Fruit fly (Drosophila melanogaster) whole organism, embryonic: ENCODE measurements around the gene SecCl.
A peak's percentile ranks its signal among the peaks of the same experiment; 100 is the strongest.

Experiments used
- Asciz ChIP-seq: fragments of 200-800 bp; sonication (Bioruptor generic); optimal IDR thresholded peaks from 2 replicates; lab custom pipeline; 2017; ENCODE audit warnings: missing biosample characterization, mild to moderate bottlenecking, missing genetic modification characterization, missing genetic modification reagents
- CG10147 ChIP-seq: fragments of 200-800 bp; sonication (Bioruptor generic); optimal IDR thresholded peaks from 2 replicates; lab custom pipeline; 2019; ENCODE audit warnings: missing biosample characterization, mild to moderate bottlenecking, missing genetic modification characterization, moderate library complexity
- CG10431 ChIP-seq: fragments of 200-800 bp; sonication (Bioruptor generic); optimal IDR thresholded peaks from 3 replicates; lab custom pipeline; 2018; ENCODE audit warnings: missing biosample characterization, mild to moderate bottlenecking, missing genetic modification characterization
- CG10959 ChIP-seq: fragments of 200-800 bp; sonication (Bioruptor generic); IDR thresholded peaks from 2 replicates; pipeline ENCODE4 v1.3.6; 2022; ENCODE audit warnings: missing biosample characterization, missing genetic modification characterization
- CG10979 ChIP-seq: fragments of 200-800 bp; sonication (Bioruptor generic); optimal IDR thresholded peaks from 2 replicates; lab custom pipeline; 2018; ENCODE audit warnings: missing biosample characterization, mild to moderate bottlenecking, missing genetic modification characterization, moderate library complexity
- CG12769 ChIP-seq: fragments of 200-800 bp; sonication (Bioruptor generic); optimal IDR thresholded peaks from 2 replicates; lab custom pipeline; 2019; ENCODE audit warnings: missing biosample characterization, mild to moderate bottlenecking, missing genetic modification characterization, moderate library complexity
- CG12942 ChIP-seq: fragments of 200-800 bp; sonication (Bioruptor generic); optimal IDR thresholded peaks from 3 replicates; lab custom pipeline; 2016; ENCODE audit warnings: missing biosample characterization, missing genetic modification characterization
- CG13287 ChIP-seq: fragments of 200-800 bp; sonication (Bioruptor generic); IDR thresholded peaks from 2 replicates; pipeline ENCODE4 v1.3.6; 2022; ENCODE audit warnings: missing biosample characterization, missing genetic modification characterization; ENCODE audit not compliant: partially characterized antibody
- CG17359 ChIP-seq: fragments of 200-800 bp; sonication (Bioruptor generic); optimal IDR thresholded peaks from 3 replicates; lab custom pipeline; 2018; ENCODE audit warnings: missing biosample characterization, mild to moderate bottlenecking, missing genetic modification characterization, moderate library complexity
- CG17829 ChIP-seq: fragments of 200-800 bp; optimal IDR thresholded peaks from 2 replicates; lab custom pipeline; 2019; ENCODE audit warnings: missing biosample characterization, mild to moderate bottlenecking, missing genetic modification characterization, moderate library complexity
- CG18262 ChIP-seq: fragments of 200-800 bp; optimal IDR thresholded peaks from 3 replicates; lab custom pipeline; 2019; ENCODE audit warnings: missing biosample characterization, mild to moderate bottlenecking, missing genetic modification characterization, moderate library complexity
- CG4730 ChIP-seq: fragments of 200-800 bp; sonication (Bioruptor generic); IDR thresholded peaks from 2 replicates; pipeline ENCODE4 v1.3.6; 2022; ENCODE audit warnings: missing biosample characterization, missing genetic modification characterization
- CG5245 ChIP-seq: fragments of 200-800 bp; sonication (Bioruptor generic); optimal IDR thresholded peaks from 3 replicates; lab custom pipeline; 2016; ENCODE audit warnings: missing biosample characterization, missing genetic modification characterization
- CG5953 ChIP-seq: fragments of 200-800 bp; sonication (Bioruptor generic); IDR thresholded peaks from 2 replicates; pipeline ENCODE4 v1.3.6; 2022; ENCODE audit warnings: missing biosample characterization, missing genetic modification characterization
- CG6254 ChIP-seq: fragments of 200-800 bp; sonication (Bioruptor generic); optimal IDR thresholded peaks from 3 replicates; lab custom pipeline; 2017; ENCODE audit warnings: mild to moderate bottlenecking, missing biosample characterization, missing genetic modification reagents, missing genetic modification characterization
- CG6683 ChIP-seq: fragments of 200-800 bp; sonication (Bioruptor generic); optimal IDR thresholded peaks from 2 replicates; lab custom pipeline; 2017; ENCODE audit warnings: missing biosample characterization, mild to moderate bottlenecking, missing genetic modification characterization, missing genetic modification reagents
- CG7372 ChIP-seq: fragments of 200-800 bp; sonication (Bioruptor generic); IDR thresholded peaks from 2 replicates; pipeline ENCODE4 v1.3.6; 2022; ENCODE audit warnings: missing biosample characterization, missing genetic modification characterization
- CkIIα-i1 ChIP-seq: fragments of 200-800 bp; sonication (Bioruptor generic); IDR thresholded peaks from 2 replicates; pipeline ENCODE4 v1.3.6; 2022; ENCODE audit warnings: missing biosample characterization, missing genetic modification characterization
- D ChIP-seq, 2 experiments: fragments of 200-800 bp in 1 of 2; fragments of >200 bp in 1 of 2; sonication (Bioruptor generic) in 1 of 2; optimal IDR thresholded peaks; 2 replicates in 1 of 2; 3 replicates in 1 of 2; lab custom pipeline; 2017; ENCODE audit warnings: mild to moderate bottlenecking in 1 of 2, missing biosample characterization in 1 of 2, missing genetic modification characterization in 1 of 2, missing genetic modification reagents in 1 of 2
- D19B ChIP-seq: fragments of 200-800 bp; sonication (Bioruptor generic); optimal IDR thresholded peaks from 2 replicates; lab custom pipeline; 2017; ENCODE audit warnings: missing biosample characterization, mild to moderate bottlenecking, missing genetic modification characterization
- Fer1 ChIP-seq: fragments of 200-800 bp; sonication (Bioruptor generic); optimal IDR thresholded peaks from 2 replicates; lab custom pipeline; 2017; ENCODE audit warnings: missing biosample characterization, mild to moderate bottlenecking, missing genetic modification characterization
- HHEX ChIP-seq: fragments of 200-800 bp; sonication (Bioruptor generic); optimal IDR thresholded peaks from 3 replicates; lab custom pipeline; 2017; ENCODE audit warnings: missing biosample characterization, mild to moderate bottlenecking, missing genetic modification characterization, missing genetic modification reagents
- HLHmδ ChIP-seq: fragments of 200-800 bp; sonication (Bioruptor generic); optimal IDR thresholded peaks from 2 replicates; lab custom pipeline; 2018; ENCODE audit warnings: missing biosample characterization, mild to moderate bottlenecking, missing genetic modification characterization, moderate library complexity
- Hand ChIP-seq: fragments of 200-800 bp; sonication (Bioruptor generic); optimal IDR thresholded peaks from 2 replicates; lab custom pipeline; 2017; ENCODE audit warnings: mild to moderate bottlenecking, missing biosample characterization, missing genetic modification reagents, missing genetic modification characterization
- Hey ChIP-seq: fragments of 200-800 bp; sonication (Bioruptor generic); optimal IDR thresholded peaks from 3 replicates; lab custom pipeline; 2018; ENCODE audit warnings: missing biosample characterization, mild to moderate bottlenecking, missing genetic modification characterization
- Hsf ChIP-seq: fragments of 200-800 bp; sonication (Bioruptor generic); optimal IDR thresholded peaks from 3 replicates; lab custom pipeline; 2016; ENCODE audit warnings: missing biosample characterization, missing genetic modification characterization
- Jarid2 ChIP-seq: fragments of 200-800 bp; sonication (Bioruptor generic); optimal IDR thresholded peaks from 3 replicates; lab custom pipeline; 2017; ENCODE audit warnings: mild to moderate bottlenecking, missing biosample characterization, missing genetic modification reagents, missing genetic modification characterization
- Stat92E ChIP-seq, 3 experiments: fragments of >200 bp in 2 of 3; fragments of 200-800 bp in 1 of 3; sonication (Bioruptor generic) in 1 of 3; optimal IDR thresholded peaks; 2 replicates each; lab custom pipeline; 2017 to 2019; ENCODE audit warnings: missing biosample characterization in 3 of 3, missing genetic modification characterization in 3 of 3, mild to moderate bottlenecking in 1 of 3, moderate library complexity in 1 of 3
- Xbp1 ChIP-seq: fragments of 200-800 bp; sonication (Bioruptor generic); optimal IDR thresholded peaks from 3 replicates; lab custom pipeline; 2016; ENCODE audit warnings: missing biosample characterization, mild to moderate bottlenecking, missing genetic modification characterization
- ara ChIP-seq: fragments of 200-800 bp; sonication (Bioruptor generic); IDR thresholded peaks from 2 replicates; pipeline ENCODE4 v1.3.6; 2022; ENCODE audit warnings: missing biosample characterization, missing genetic modification characterization
- bsh ChIP-seq, 2 experiments: fragments of 200-800 bp; sonication (Bioruptor generic); optimal IDR thresholded peaks; 2 replicates each; lab custom pipeline; 2017 to 2018; ENCODE audit warnings: mild to moderate bottlenecking in 2 of 2, missing biosample characterization in 2 of 2, missing genetic modification characterization in 2 of 2, moderate library complexity in 1 of 2
- btn ChIP-seq: fragments of 200-800 bp; sonication (Bioruptor generic); optimal IDR thresholded peaks from 2 replicates; lab custom pipeline; 2016; ENCODE audit warnings: missing biosample characterization, missing genetic modification characterization
- ci ChIP-seq: fragments of 200-800 bp; sonication (Bioruptor generic); IDR thresholded peaks from 3 replicates; pipeline ENCODE4 v1.3.6; 2022; ENCODE audit warnings: missing biosample characterization, missing genetic modification characterization
- dpn ChIP-seq, 2 experiments: fragments of 200-800 bp; sonication (Bioruptor generic); optimal IDR thresholded peaks; 3 replicates each; lab custom pipeline; 2016; ENCODE audit warnings: missing biosample characterization in 2 of 2, missing genetic modification characterization in 2 of 2
- fd3F ChIP-seq: fragments of 200-800 bp; sonication (Bioruptor generic); optimal IDR thresholded peaks from 2 replicates; lab custom pipeline; 2018; ENCODE audit warnings: missing biosample characterization, mild to moderate bottlenecking, missing genetic modification characterization, moderate library complexity
- gem ChIP-seq: fragments of 200-800 bp; sonication (Bioruptor generic); optimal IDR thresholded peaks from 2 replicates; lab custom pipeline; 2019; ENCODE audit warnings: missing biosample characterization, mild to moderate bottlenecking, missing genetic modification characterization, moderate library complexity
- grau ChIP-seq: fragments of 200-800 bp; optimal IDR thresholded peaks from 3 replicates; lab custom pipeline; 2019; ENCODE audit warnings: missing biosample characterization, mild to moderate bottlenecking, missing genetic modification characterization, moderate library complexity
- gt ChIP-seq: fragments of 200-800 bp; sonication (Bioruptor generic); IDR thresholded peaks from 2 replicates; pipeline ENCODE4 v1.3.6; 2022; ENCODE audit warnings: missing biosample characterization, missing genetic modification characterization
- lab ChIP-seq: fragments of 200-800 bp; sonication (Bioruptor generic); optimal IDR thresholded peaks from 3 replicates; lab custom pipeline; 2017; ENCODE audit warnings: missing biosample characterization, missing genetic modification characterization, mild to moderate bottlenecking, moderate library complexity, missing genetic modification reagents
- pnt ChIP-seq: fragments of 200-800 bp; sonication (Bioruptor generic); optimal IDR thresholded peaks from 3 replicates; lab custom pipeline; 2016; ENCODE audit warnings: missing biosample characterization, missing genetic modification characterization
- ranshi ChIP-seq: fragments of 200-800 bp; sonication (Bioruptor generic); IDR thresholded peaks from 2 replicates; pipeline ENCODE4 v1.3.6; 2022; ENCODE audit warnings: missing biosample characterization, missing genetic modification characterization
- rib ChIP-seq: fragments of 200-800 bp; sonication (Bioruptor generic); IDR thresholded peaks from 2 replicates; pipeline ENCODE4 v1.3.6; 2022; ENCODE audit warnings: missing biosample characterization, missing genetic modification characterization
- scrt ChIP-seq: fragments of 200-800 bp; sonication (Bioruptor generic); optimal IDR thresholded peaks from 2 replicates; lab custom pipeline; 2018; ENCODE audit warnings: missing biosample characterization, mild to moderate bottlenecking, missing genetic modification characterization, moderate library complexity
- seq ChIP-seq: fragments of 200-800 bp; sonication (Bioruptor generic); IDR thresholded peaks from 2 replicates; pipeline ENCODE4 v1.3.6; 2022; ENCODE audit warnings: missing biosample characterization, missing genetic modification characterization
- tin ChIP-seq: fragments of 200-800 bp; sonication (Bioruptor generic); optimal IDR thresholded peaks from 3 replicates; lab custom pipeline; 2016; ENCODE audit warnings: missing biosample characterization, missing genetic modification characterization
- tll ChIP-seq, 2 experiments: fragments of 200-800 bp in 1 of 2; fragments of >200 bp in 1 of 2; sonication (Bioruptor generic) in 1 of 2; optimal IDR thresholded peaks; 2 replicates each; lab custom pipeline; 2017 to 2019; ENCODE audit warnings: missing biosample characterization in 2 of 2, missing genetic modification characterization in 2 of 2, mild to moderate bottlenecking in 1 of 2, moderate library complexity in 1 of 2
- tna ChIP-seq: fragments of 200-800 bp; sonication (Bioruptor generic); IDR thresholded peaks from 2 replicates; pipeline ENCODE4 v1.3.6; 2022; ENCODE audit warnings: missing biosample characterization, missing genetic modification characterization; ENCODE audit not compliant: partially characterized antibody
- wdn ChIP-seq: fragments of 200-800 bp; sonication (Bioruptor generic); IDR thresholded peaks from 2 replicates; pipeline ENCODE4 v1.3.6; 2022; ENCODE audit warnings: missing biosample characterization, missing genetic modification characterization

The SecCl gene

dm6 chr3L:17457695-17458242, 12.2 kb upstream of the SecCl start (continued):
- TF ChIP-seq gem (peak; percentile 51), ara (no peak), CG18262 (tag; lab: Kevin White, UChicago) (peak; percentile 51), Hand (GFP tag; lab: Kevin White, UChicago) (no peak), CG6254 (GFP tag; lab: Kevin White, UChicago) (peak; percentile 32), D (optimal IDR thresholded peaks at IDR 0.05; lab: Kevin White, UChicago) (no peak), D (GFP tag; optimal IDR thresholded peaks at IDR 0.05; lab: Kevin White, UChicago) (peak; percentile 8), HLHmδ (GFP tag; lab: Kevin White, UChicago) (no peak), Asciz (GFP tag; lab: Kevin White, UChicago) (peak; percentile 12), CG10959 (no peak), fd3F (GFP tag; lab: Kevin White, UChicago) (no peak), btn (GFP tag; lab: Kevin White, UChicago) (no peak), CG10979 (tag; lab: Kevin White, UChicago) (peak; percentile 46), CG5245 (GFP tag; lab: Kevin White, UChicago) (no peak), wdn (GFP tag; lab: Robert Waterston, UW) (no peak), CG17829 (tag; lab: Kevin White, UChicago) (peak; percentile 23), lab (GFP tag; lab: Kevin White, UChicago) (peak; percentile 47), ranshi (GFP tag; lab: Robert Waterston, UW) (no peak), tll (GFP tag; optimal IDR thresholded peaks at IDR 0.05; lab: Kevin White, UChicago) (no peak), Stat92E (GFP tag; optimal IDR thresholded peaks at IDR 0.05; lab: Kevin White, UChicago) (no peak), HHEX (GFP tag; lab: Kevin White, UChicago) (peak; percentile 37), CG6683 (GFP tag; lab: Kevin White, UChicago) (no peak), CkIIα-i1 (GFP tag; lab: Robert Waterston, UW) (no peak), CG10147 (GFP tag; lab: Kevin White, UChicago) (no peak), tin (no peak), CG10431 (GFP tag; lab: Kevin White, UChicago) (peak; percentile 67), scrt (GFP tag; lab: Kevin White, UChicago) (no peak), ci (GFP tag; lab: Robert Waterston, UW) (0 out of 3 replicates have a peak, but pooled peaks have one; percentile 36), CG7372 (no peak), pnt (no peak), seq (peak; percentile 42; the same call in 1 of the 2 replicates), Hsf (GFP tag; lab: Kevin White, UChicago) (no peak), rib (GFP tag; lab: Robert Waterston, UW) (no peak), D19B (no peak), CG5953 (GFP tag; lab: Robert Waterston, UW) (0 out of 2 replicates have a peak, but pooled peaks have one; percentile 24), CG12942 (GFP tag; lab: Kevin White, UChicago) (no peak), tna (GFP tag; lab: Robert Waterston, UW) (no peak), Jarid2 (GFP tag; lab: Kevin White, UChicago) (no peak), Hey (tag; lab: Kevin White, UChicago) (no peak), grau (tag; lab: Kevin White, UChicago) (peak; percentile 73), dpn (GFP tag; optimal IDR thresholded peaks at IDR 0.05; lab: Kevin White, UChicago) (no peak), Fer1 (GFP tag; lab: Kevin White, UChicago) (peak; percentile 26), Xbp1 (GFP tag; lab: Kevin White, UChicago) (no peak), gt (GFP tag; lab: Robert Waterston, UW) (no peak), CG17359 (tag; lab: Kevin White, UChicago) (peak; percentile 30), CG13287 (GFP tag; lab: Robert Waterston, UW) (no peak), CG4730 (GFP tag; lab: Robert Waterston, UW) (no peak), bsh (GFP tag; optimal IDR thresholded peaks at IDR 0.05; lab: Kevin White, UChicago) (peak in 1 of 2 experiments; percentile 57), CG12769 (tag; lab: Kevin White, UChicago) (no peak)
